Fruit fly (Drosophila melanogaster) whole organism, pupa: ENCODE measurements around the gene CG8925.

Source experiments
- CG10348 ChIP-seq: fragments of 200-800 bp; sonication (Bioruptor generic); IDR thresholded peaks from 2 replicates; pipeline ENCODE4 v1.3.6; 2022; ENCODE audit warnings: missing biosample characterization, missing genetic modification characterization
- CG13204 ChIP-seq: fragments of 200-800 bp; sonication (Bioruptor generic); optimal IDR thresholded peaks from 2 replicates; lab custom pipeline; 2018; ENCODE audit warnings: missing biosample characterization, mild to moderate bottlenecking, missing genetic modification characterization, moderate library complexity
- CG17806 ChIP-seq: fragments of 200-800 bp; sonication (Bioruptor generic); optimal IDR thresholded peaks from 2 replicates; lab custom pipeline; 2018; ENCODE audit warnings: missing biosample characterization, mild to moderate bottlenecking, missing genetic modification characterization, moderate library complexity
- CG32121 ChIP-seq: fragments of 200-800 bp; sonication (Bioruptor generic); IDR thresholded peaks from 2 replicates; pipeline ENCODE4 v1.3.6; 2022; ENCODE audit warnings: missing biosample characterization, missing genetic modification characterization
- CG34367 ChIP-seq: fragments of 200-800 bp; sonication (Bioruptor generic); optimal IDR thresholded peaks from 2 replicates; lab custom pipeline; 2018; ENCODE audit warnings: missing biosample characterization, mild to moderate bottlenecking, missing genetic modification characterization
- CG4496 ChIP-seq: fragments of 200-800 bp; sonication (Bioruptor generic); IDR thresholded peaks from 3 replicates; pipeline ENCODE4 v1.3.6; 2022; ENCODE audit warnings: missing biosample characterization, missing genetic modification characterization
- CG9948 ChIP-seq: fragments of 200-800 bp; sonication (Bioruptor generic); optimal IDR thresholded peaks from 2 replicates; lab custom pipeline; 2018; ENCODE audit warnings: missing biosample characterization, mild to moderate bottlenecking, missing genetic modification characterization, moderate library complexity
- D1 ChIP-seq: fragments of 200-800 bp; sonication (Bioruptor generic); optimal IDR thresholded peaks from 2 replicates; lab custom pipeline; 2018; ENCODE audit warnings: missing biosample characterization, mild to moderate bottlenecking, missing genetic modification characterization, moderate library complexity
- EcR ChIP-seq: fragments of 200-800 bp; sonication (Bioruptor generic); optimal IDR thresholded peaks from 3 replicates; lab custom pipeline; 2019; ENCODE audit warnings: missing biosample characterization, missing genetic modification characterization, mild to moderate bottlenecking, moderate library complexity, missing genetic modification reagents
- Pif1B ChIP-seq: fragments of 200-800 bp; sonication (Bioruptor generic); optimal IDR thresholded peaks from 3 replicates; lab custom pipeline; 2016; ENCODE audit warnings: missing biosample characterization, missing genetic modification characterization
- Snoo ChIP-seq: fragments of 200-800 bp; sonication (Bioruptor generic); optimal IDR thresholded peaks from 3 replicates; lab custom pipeline; 2017; ENCODE audit warnings: missing biosample characterization, mild to moderate bottlenecking, missing genetic modification characterization, inconsistent platforms
- fd96Ca ChIP-seq: fragments of 200-800 bp; sonication (Bioruptor generic); IDR thresholded peaks from 3 replicates; pipeline ENCODE4 v1.3.6; 2022; ENCODE audit warnings: missing biosample characterization, missing genetic modification characterization
- rn ChIP-seq: fragments of 200-800 bp; sonication (Bioruptor generic); IDR thresholded peaks from 2 replicates; pipeline ENCODE4 v1.3.6; 2022; ENCODE audit warnings: missing biosample characterization, missing genetic modification characterization

- TF ChIP-seq EcR (GFP tag; lab: Kevin White, UChicago) (no peak), CG4496 (GFP tag; lab: Robert Waterston, UW) (no peak), CG17806 (tag; lab: Kevin White, UChicago) (no peak), D1 (tag; lab: Kevin White, UChicago) (no peak), CG32121 (no peak), CG9948 (tag; lab: Kevin White, UChicago) (no peak), fd96Ca (GFP tag; lab: Robert Waterston, UW) (no peak), CG10348 (GFP tag; lab: Robert Waterston, UW) (no peak), CG13204 (GFP tag; lab: Kevin White, UChicago) (no peak), Pif1B (GFP tag; lab: Kevin White, UChicago) (no peak), Snoo (tag; lab: Kevin White, UChicago) (no peak), CG34367 (tag; lab: Kevin White, UChicago) (no peak), rn (GFP tag; lab: Robert Waterston, UW) (no peak)
Measured at dm6 chr3R:16190183-16190763, 18.5 kb downstream of the CG8925 start.
